Worm (Caenorhabditis elegans): ENCODE data around the gene nhr-11.

ce11 chrIV:9082055-9082454 is 12.3 kb downstream of the nhr-11 start, which contains the start of gene twk-8:
- TF ChIP-seq ets-7 (tag; optimal IDR thresholded peaks at IDR 0.05) = no peak
- TF ChIP-seq ama-1 (optimal IDR thresholded peaks at IDR 0.05) = no peak
- TF ChIP-seq ceh-36 (tag; optimal IDR thresholded peaks at IDR 0.05) = no peak
- TF ChIP-seq tbx-37 (GFP tag; conservative IDR thresholded peaks at IDR 0.05) = no peak
- TF ChIP-seq aly-1 (tag; optimal IDR thresholded peaks at IDR 0.05) = no peak
- no peak for TF ChIP-seq ceh-13 (GFP tag; optimal IDR thresholded peaks at IDR 0.05)
- no peak for TF ChIP-seq F13C5.2 (tag; optimal IDR thresholded peaks at IDR 0.05)
- no peak for TF ChIP-seq hmg-4 (GFP tag; optimal IDR thresholded peaks at IDR 0.05)
- no peak for TF ChIP-seq B0310.2 (tag; optimal IDR thresholded peaks at IDR 0.05)
- no peak for TF ChIP-seq flt-1 (GFP tag; IDR thresholded peaks at IDR 0.05)

Data from whole organism, early embryonic.